Fruit fly (Drosophila melanogaster) whole organism, adult: ENCODE data around the gene CG17110.

Experiments
- CG11617 ChIP-seq: fragments of 200-800 bp; sonication (Bioruptor generic); optimal IDR thresholded peaks from 2 replicates; lab custom pipeline; 2017; ENCODE audit warnings: mild to moderate bottlenecking, missing biosample characterization, missing genetic modification reagents, missing genetic modification characterization
- CG12768 ChIP-seq: fragments of 200-800 bp; sonication (Bioruptor generic); optimal IDR thresholded peaks from 2 replicates; lab custom pipeline; 2017; ENCODE audit warnings: missing biosample characterization, missing genetic modification characterization, mild to moderate bottlenecking, moderate library complexity, missing genetic modification reagents
- CG14711 ChIP-seq: fragments of 200-800 bp; sonication (Bioruptor generic); optimal IDR thresholded peaks from 2 replicates; lab custom pipeline; 2018; ENCODE audit warnings: missing biosample characterization, mild to moderate bottlenecking, missing genetic modification characterization, moderate library complexity
- CG1620 ChIP-seq: fragments of 200-800 bp; sonication (Bioruptor generic); optimal IDR thresholded peaks from 2 replicates; lab custom pipeline; 2016; ENCODE audit warnings: missing biosample characterization, missing genetic modification characterization
- CG33017 ChIP-seq: fragments of 200-800 bp; sonication (Bioruptor generic); optimal IDR thresholded peaks from 2 replicates; lab custom pipeline; 2018; ENCODE audit warnings: missing biosample characterization, mild to moderate bottlenecking, missing genetic modification characterization, moderate library complexity
- CG5204 ChIP-seq: fragments of 200-800 bp; sonication (Bioruptor generic); optimal IDR thresholded peaks from 2 replicates; lab custom pipeline; 2016; ENCODE audit warnings: missing biosample characterization, missing genetic modification characterization
- CG7045 ChIP-seq: fragments of 200-800 bp; sonication (Bioruptor generic); optimal IDR thresholded peaks from 2 replicates; lab custom pipeline; 2017; ENCODE audit warnings: missing biosample characterization, mild to moderate bottlenecking, missing genetic modification characterization
- CG7101 ChIP-seq: fragments of 200-800 bp; sonication (Bioruptor generic); optimal IDR thresholded peaks from 2 replicates; lab custom pipeline; 2018; ENCODE audit warnings: missing biosample characterization, mild to moderate bottlenecking, missing genetic modification characterization, moderate library complexity
- Clk ChIP-seq: fragments of 200-800 bp; sonication (Bioruptor generic); optimal IDR thresholded peaks from 2 replicates; lab custom pipeline; 2017; ENCODE audit warnings: missing biosample characterization, missing genetic modification characterization
- Crg-1 ChIP-seq: fragments of 200-800 bp; sonication (Bioruptor generic); optimal IDR thresholded peaks from 2 replicates; lab custom pipeline; 2016; ENCODE audit warnings: missing biosample characterization, missing genetic modification characterization
- Hr96 ChIP-seq: fragments of 200-800 bp; sonication (Bioruptor generic); optimal IDR thresholded peaks from 2 replicates; lab custom pipeline; 2016; ENCODE audit warnings: missing biosample characterization, missing genetic modification characterization
- Mnt ChIP-seq: fragments of 200-800 bp; sonication (Bioruptor generic); optimal IDR thresholded peaks from 2 replicates; lab custom pipeline; 2016; ENCODE audit warnings: missing biosample characterization, mild to moderate bottlenecking, missing genetic modification characterization
- bab1 ChIP-seq: fragments of 200-800 bp; sonication (Bioruptor generic); optimal IDR thresholded peaks from 3 replicates; lab custom pipeline; 2019; ENCODE audit warnings: missing biosample characterization, mild to moderate bottlenecking, missing genetic modification characterization, moderate library complexity
- cic ChIP-seq: fragments of 200-800 bp; sonication (Bioruptor generic); optimal IDR thresholded peaks from 2 replicates; lab custom pipeline; 2017; ENCODE audit warnings: missing biosample characterization, mild to moderate bottlenecking, missing genetic modification characterization, moderate library complexity
- cnc ChIP-seq, 2 experiments: fragments of >200 bp; optimal IDR thresholded peaks; 2 replicates each; lab custom pipeline; 2017
- kay ChIP-seq: fragments of 200-800 bp; sonication (Bioruptor generic); peaks from one replicate; lab custom pipeline; 2016; ENCODE audit warnings: missing biosample characterization, missing genetic modification characterization, borderline replicate concordance
- ovo ChIP-seq: fragments of 200-800 bp; sonication (Bioruptor generic); optimal IDR thresholded peaks from 2 replicates; lab custom pipeline; 2016; ENCODE audit warnings: missing biosample characterization, missing genetic modification characterization
- pad ChIP-seq: fragments of 200-800 bp; sonication (Bioruptor generic); optimal IDR thresholded peaks from 3 replicates; lab custom pipeline; 2017; ENCODE audit warnings: missing biosample characterization, missing genetic modification characterization, mild to moderate bottlenecking, moderate library complexity, missing genetic modification reagents
- tj ChIP-seq: fragments of 200-800 bp; sonication (Bioruptor generic); optimal IDR thresholded peaks from 3 replicates; lab custom pipeline; 2017; ENCODE audit warnings: missing biosample characterization, mild to moderate bottlenecking, missing genetic modification characterization, moderate library complexity
- toe ChIP-seq: fragments of 200-800 bp; sonication (Bioruptor generic); optimal IDR thresholded peaks from 2 replicates; lab custom pipeline; 2016; ENCODE audit warnings: missing biosample characterization, missing genetic modification characterization

Gene CG17110

dm6 chr3R:23126241-23127022 is 34.9 kb downstream of the CG17110 start, which contains the start of gene CG31365:
TSS of gene CG31365 (minus strand) at chr3R:23126422.
- TF ChIP-seq cnc (optimal IDR thresholded peaks at IDR 0.05; lab: Kevin White, UChicago), result no peak
- peak; percentile 28 for TF ChIP-seq CG11617
- TF ChIP-seq CG7045 (GFP tag; lab: Kevin White, UChicago), result no peak
- TF ChIP-seq bab1 (GFP tag; lab: Kevin White, UChicago), result peak; percentile 29

- TF ChIP-seq Clk (GFP tag; lab: Kevin White, UChicago) (no peak), bab1 (GFP tag; lab: Kevin White, UChicago) (peak; percentile 49)
These were observed 36.3 kb downstream of the CG17110 start, which contains the start of gene CG31457 for dm6 chr3R:23127796-23128195. TSS of gene CG31457 (minus strand) at chr3R:23127981.

dm6 chr3R:23129617-23130016 is 38.1 kb downstream of the CG17110 start:
- TF ChIP-seq CG33017 (tag; lab: Kevin White, UChicago), result no peak
- TF ChIP-seq Mnt, result no peak
- TF ChIP-seq Clk (GFP tag; lab: Kevin White, UChicago), result no peak
- no peak for TF ChIP-seq kay (GFP tag; lab: Kevin White, UChicago)
- no peak for TF ChIP-seq CG12768 (GFP tag; lab: Kevin White, UChicago)
- no peak for TF ChIP-seq bab1 (GFP tag; lab: Kevin White, UChicago)
- no peak for TF ChIP-seq cnc (optimal IDR thresholded peaks at IDR 0.05; lab: Kevin White, UChicago)
- no peak for TF ChIP-seq ovo (GFP tag; lab: Kevin White, UChicago)
- no peak for TF ChIP-seq CG1620 (GFP tag; lab: Kevin White, UChicago)
- no peak for TF ChIP-seq CG5204 (GFP tag; lab: Kevin White, UChicago)
- no peak for TF ChIP-seq CG11617
- TF ChIP-seq pad (GFP tag; lab: Kevin White, UChicago), result no peak
- TF ChIP-seq CG7101, result no peak
- TF ChIP-seq CG7045 (GFP tag; lab: Kevin White, UChicago), result no peak
- no peak for TF ChIP-seq CG14711
- TF ChIP-seq toe (GFP tag; lab: Kevin White, UChicago), result no peak
- TF ChIP-seq Crg-1 (GFP tag; lab: Kevin White, UChicago), result no peak

- no peak for TF ChIP-seq cic (GFP tag; lab: Kevin White, UChicago)
- no peak for TF ChIP-seq Crg-1 (GFP tag; lab: Kevin White, UChicago)
- TF ChIP-seq CG5204 (GFP tag; lab: Kevin White, UChicago), result no peak
- TF ChIP-seq CG11617, result no peak
- no peak for TF ChIP-seq toe (GFP tag; lab: Kevin White, UChicago)
- no peak for TF ChIP-seq kay (GFP tag; lab: Kevin White, UChicago)
- TF ChIP-seq CG7045 (GFP tag; lab: Kevin White, UChicago), result no peak
- TF ChIP-seq CG12768 (GFP tag; lab: Kevin White, UChicago), result no peak
- TF ChIP-seq CG33017 (tag; lab: Kevin White, UChicago), result no peak
- TF ChIP-seq bab1 (GFP tag; lab: Kevin White, UChicago), result no peak
- no peak for TF ChIP-seq pad (GFP tag; lab: Kevin White, UChicago)
- no peak for TF ChIP-seq CG1620 (GFP tag; lab: Kevin White, UChicago)
- TF ChIP-seq Hr96, result no peak
These were observed 38.7 kb downstream of the CG17110 start for dm6 chr3R:23130181-23130580.

- TF ChIP-seq toe (GFP tag; lab: Kevin White, UChicago) (no peak), bab1 (GFP tag; lab: Kevin White, UChicago) (no peak), CG7101 (no peak), kay (GFP tag; lab: Kevin White, UChicago) (no peak), CG12768 (GFP tag; lab: Kevin White, UChicago) (no peak), Mnt (no peak), CG14711 (no peak), CG7045 (GFP tag; lab: Kevin White, UChicago) (no peak), CG5204 (GFP tag; lab: Kevin White, UChicago) (no peak), CG33017 (tag; lab: Kevin White, UChicago) (no peak), cic (GFP tag; lab: Kevin White, UChicago) (no peak), CG1620 (GFP tag; lab: Kevin White, UChicago) (no peak), Clk (GFP tag; lab: Kevin White, UChicago) (no peak), cnc (optimal IDR thresholded peaks at IDR 0.05; lab: Kevin White, UChicago) (no peak), Hr96 (no peak), tj (GFP tag; lab: Kevin White, UChicago) (no peak)
These were observed 39.4 kb downstream of the CG17110 start for dm6 chr3R:23130884-23131283.

- TF ChIP-seq pad (GFP tag; lab: Kevin White, UChicago), result no peak
- TF ChIP-seq Crg-1 (GFP tag; lab: Kevin White, UChicago), result no peak
- no peak for TF ChIP-seq cnc (optimal IDR thresholded peaks at IDR 0.05; lab: Kevin White, UChicago)
- TF ChIP-seq Clk (GFP tag; lab: Kevin White, UChicago), result no peak
- TF ChIP-seq Hr96, result no peak
- no peak for TF ChIP-seq Mnt
These were observed 39.9 kb downstream of the CG17110 start for dm6 chr3R:23131341-23131884.
